Worm (Caenorhabditis elegans) whole organism, L4/young adult: ENCODE results near the gene fut-5.

ENCODE experiments used
- dao-5 ChIP-seq: sonication (generic microtip); optimal IDR thresholded peaks from 2 replicates; lab custom pipeline; 2016; ENCODE audit warnings: missing genotype, missing genetic modification characterization, moderate library complexity, missing compliant biosample characterization
- him-1 ChIP-seq: sonication (generic microtip); optimal IDR thresholded peaks from 2 replicates; lab custom pipeline; 2016; ENCODE audit warnings: missing genotype, missing genetic modification reagents, missing genetic modification characterization, missing compliant biosample characterization

- TF ChIP-seq dao-5 (tag; lab: Kevin White, UChicago) (no peak), him-1 (tag; lab: Kevin White, UChicago) (no peak)
These were observed 45.8 kb downstream of the fut-5 start, which contains the start of gene clec-139 for ce11 chrII:4621650-4622049.
